Worm (Caenorhabditis elegans) whole organism, early embryonic: ENCODE measurements around the gene T09F5.1.

Experiments
- B0310.2 ChIP-seq: sonication (generic microtip); optimal IDR thresholded peaks from 2 replicates; lab custom pipeline; 2016; ENCODE audit warnings: mild to moderate bottlenecking, missing genetic modification characterization, missing compliant biosample characterization
- F13C5.2 ChIP-seq: sonication (generic microtip); optimal IDR thresholded peaks from 2 replicates; lab custom pipeline; 2017; ENCODE audit warnings: mild to moderate bottlenecking, missing genetic modification characterization, inconsistent platforms, missing compliant biosample characterization
- aly-1 ChIP-seq: sonication (generic microtip); optimal IDR thresholded peaks from 2 replicates; lab custom pipeline; 2016; ENCODE audit warnings: missing genetic modification characterization, missing compliant biosample characterization
- ama-1 ChIP-seq: fragments of 150-350 bp; optimal IDR thresholded peaks from 2 replicates; lab custom pipeline; 2014
- ceh-13 ChIP-seq: fragments of 200-800 bp; sonication (Bioruptor generic); optimal IDR thresholded peaks from 2 replicates; lab custom pipeline; 2018; ENCODE audit warnings: mild to moderate bottlenecking, missing genetic modification characterization, missing compliant biosample characterization
- ceh-36 ChIP-seq: sonication (generic microtip); optimal IDR thresholded peaks from 2 replicates; lab custom pipeline; 2016; ENCODE audit warnings: missing genetic modification characterization, inconsistent platforms, missing compliant biosample characterization
- ets-7 ChIP-seq: sonication (generic microtip); optimal IDR thresholded peaks from 2 replicates; lab custom pipeline; 2016; ENCODE audit warnings: missing genotype, missing genetic modification characterization, missing compliant biosample characterization
- flt-1 ChIP-seq: fragments of 200-800 bp; sonication (Bioruptor generic); IDR thresholded peaks from 2 replicates; pipeline ENCODE4 v1.3.6; 2022; ENCODE audit warnings: missing genetic modification characterization, missing compliant biosample characterization
- hmbx-1 ChIP-seq: sonication (generic microtip); optimal IDR thresholded peaks from 2 replicates; lab custom pipeline; 2016; ENCODE audit warnings: mild to moderate bottlenecking, missing genetic modification characterization, missing compliant biosample characterization
- hmg-4 ChIP-seq: fragments of 200-800 bp; sonication (Bioruptor generic); optimal IDR thresholded peaks from 2 replicates; lab custom pipeline; 2018; ENCODE audit warnings: mild to moderate bottlenecking, missing genetic modification characterization, missing compliant biosample characterization
- hnd-1 ChIP-seq: sonication (generic microtip); optimal IDR thresholded peaks from 2 replicates; lab custom pipeline; 2016; ENCODE audit warnings: missing genetic modification characterization, missing compliant biosample characterization
- pes-1 ChIP-seq: fragments of 200-800 bp; sonication (Bioruptor generic); IDR thresholded peaks from 2 replicates; pipeline ENCODE4 v1.3.6; 2022; ENCODE audit warnings: missing genetic modification reagents, missing genetic modification characterization, missing compliant biosample characterization
- scrt-1 ChIP-seq: fragments of 200-800 bp; sonication (Bioruptor generic); IDR thresholded peaks from 2 replicates; pipeline ENCODE4 v1.3.6; 2022; ENCODE audit warnings: missing genetic modification characterization, missing compliant biosample characterization
- sea-1 ChIP-seq: fragments of 200-800 bp; sonication (Bioruptor generic); conservative IDR thresholded peaks from 2 replicates; pipeline ENCODE4 v1.3.6; 2022; ENCODE audit warnings: missing genetic modification characterization, missing compliant biosample characterization
- tbx-11 ChIP-seq: fragments of 200-800 bp; sonication (Bioruptor generic); IDR thresholded peaks from 2 replicates; pipeline ENCODE4 v1.3.6; 2022; ENCODE audit warnings: missing genetic modification characterization, missing compliant biosample characterization
- tbx-37 ChIP-seq: fragments of 200-800 bp; sonication (Bioruptor generic); conservative IDR thresholded peaks from 2 replicates; pipeline ENCODE4 v1.3.6; 2022; ENCODE audit warnings: missing genetic modification reagents, missing genetic modification characterization, missing compliant biosample characterization
- tra-4 ChIP-seq: sonication (generic microtip); optimal IDR thresholded peaks from 2 replicates; lab custom pipeline; 2017; ENCODE audit warnings: missing genetic modification characterization, missing compliant biosample characterization

The T09F5.1 gene

ce11 chrV:15186259-15186927 lies 37.5 kb downstream of the T09F5.1 start, which contains the start of gene Y75B12B.3:
Gene Y75B12B.3 (minus strand): TSS chrV:15186279.
- no peak for TF ChIP-seq flt-1 (GFP tag; lab: Robert Waterston, UW)
- TF ChIP-seq F13C5.2 (tag; lab: Kevin White, UChicago), result no peak
- TF ChIP-seq pes-1 (GFP tag; lab: Robert Waterston, UW), result no peak
- no peak for TF ChIP-seq ceh-13
- TF ChIP-seq tbx-11 (GFP tag; lab: Robert Waterston, UW), result no peak
- TF ChIP-seq B0310.2 (tag; lab: Kevin White, UChicago), result no peak
- TF ChIP-seq tra-4 (tag; lab: Kevin White, UChicago), result no peak
- no peak for TF ChIP-seq hmg-4
- no peak for TF ChIP-seq ets-7 (tag; lab: Kevin White, UChicago)
- TF ChIP-seq tbx-37 (GFP tag; lab: Robert Waterston, UW), result no peak
- no peak for TF ChIP-seq aly-1 (tag; lab: Kevin White, UChicago)
- no peak for TF ChIP-seq ama-1
- no peak for TF ChIP-seq hmbx-1 (tag; lab: Kevin White, UChicago)
- TF ChIP-seq ceh-36 (tag; lab: Kevin White, UChicago), result no peak
- TF ChIP-seq hnd-1, result no peak
- TF ChIP-seq scrt-1 (GFP tag; lab: Robert Waterston, UW), result no peak
- TF ChIP-seq sea-1 (GFP tag; lab: Robert Waterston, UW), result no peak

- no peak for TF ChIP-seq pes-1 (GFP tag; lab: Robert Waterston, UW)
- no peak for TF ChIP-seq aly-1 (tag; lab: Kevin White, UChicago)
- no peak for TF ChIP-seq tra-4 (tag; lab: Kevin White, UChicago)
- no peak for TF ChIP-seq F13C5.2 (tag; lab: Kevin White, UChicago)
- no peak for TF ChIP-seq sea-1 (GFP tag; lab: Robert Waterston, UW)
- no peak for TF ChIP-seq hmg-4
- TF ChIP-seq B0310.2 (tag; lab: Kevin White, UChicago), result no peak
- TF ChIP-seq ama-1, result no peak
- no peak for TF ChIP-seq ets-7 (tag; lab: Kevin White, UChicago)
- TF ChIP-seq scrt-1 (GFP tag; lab: Robert Waterston, UW), result no peak
- no peak for TF ChIP-seq hmbx-1 (tag; lab: Kevin White, UChicago)
- no peak for TF ChIP-seq tbx-11 (GFP tag; lab: Robert Waterston, UW)
- TF ChIP-seq ceh-36 (tag; lab: Kevin White, UChicago), result no peak
These were observed 38.5 kb downstream of the T09F5.1 start, which contains the start of the genes cyn-7 and bath-36 for ce11 chrV:15187083-15188057. Gene cyn-7 (minus strand): TSS chrV:15187378. Gene bath-36 (plus strand): TSS chrV:15187888.

ce11 chrV:15189567-15189966 lies 40.7 kb downstream of the T09F5.1 start, which contains the start of gene cyn-3:
Gene cyn-3 (plus strand): TSS chrV:15189927.
- TF ChIP-seq hnd-1 (no peak), flt-1 (GFP tag; lab: Robert Waterston, UW) (no peak), tra-4 (tag; lab: Kevin White, UChicago) (no peak), hmg-4 (no peak), B0310.2 (tag; lab: Kevin White, UChicago) (no peak), ceh-36 (tag; lab: Kevin White, UChicago) (no peak), aly-1 (tag; lab: Kevin White, UChicago) (no peak), tbx-11 (GFP tag; lab: Robert Waterston, UW) (no peak), scrt-1 (GFP tag; lab: Robert Waterston, UW) (no peak), hmbx-1 (tag; lab: Kevin White, UChicago) (no peak), F13C5.2 (tag; lab: Kevin White, UChicago) (no peak), sea-1 (GFP tag; lab: Robert Waterston, UW) (no peak), ama-1 (no peak), ets-7 (tag; lab: Kevin White, UChicago) (no peak), tbx-37 (GFP tag; lab: Robert Waterston, UW) (no peak), pes-1 (GFP tag; lab: Robert Waterston, UW) (no peak), ceh-13 (no peak)

ce11 chrV:15190903-15191302 lies 42.0 kb downstream of the T09F5.1 start, which contains the start of gene Y75B12B.11:
Gene Y75B12B.11 (plus strand): TSS chrV:15191296.
- TF ChIP-seq B0310.2 (tag; lab: Kevin White, UChicago), result peak; percentile 92
- TF ChIP-seq tra-4 (tag; lab: Kevin White, UChicago), result peak; percentile 87
- TF ChIP-seq ets-7 (tag; lab: Kevin White, UChicago), result peak; percentile 88
- peak; percentile 94 for TF ChIP-seq sea-1 (GFP tag; lab: Robert Waterston, UW)
- TF ChIP-seq hmg-4, result peak; percentile 97
- peak; percentile 76 for TF ChIP-seq hnd-1
- TF ChIP-seq tbx-37 (GFP tag; lab: Robert Waterston, UW), result peak; percentile 80
- TF ChIP-seq aly-1 (tag; lab: Kevin White, UChicago), result peak; percentile 96
- TF ChIP-seq flt-1 (GFP tag; lab: Robert Waterston, UW), result peak; percentile 91
- TF ChIP-seq pes-1 (GFP tag; lab: Robert Waterston, UW), result peak; percentile 94
- TF ChIP-seq ama-1, result peak; percentile 48
- peak; percentile 85 for TF ChIP-seq ceh-36 (tag; lab: Kevin White, UChicago)
- TF ChIP-seq scrt-1 (GFP tag; lab: Robert Waterston, UW), result peak; percentile 93
- peak; percentile 89 for TF ChIP-seq ceh-13
- peak; percentile 91 for TF ChIP-seq tbx-11 (GFP tag; lab: Robert Waterston, UW)
- TF ChIP-seq F13C5.2 (tag; lab: Kevin White, UChicago), result peak; percentile 97
- peak; percentile 67 for TF ChIP-seq hmbx-1 (tag; lab: Kevin White, UChicago)

- TF ChIP-seq hmbx-1 (tag; lab: Kevin White, UChicago) (no peak), ama-1 (no peak), scrt-1 (GFP tag; lab: Robert Waterston, UW) (no peak), ceh-13 (no peak), ceh-36 (tag; lab: Kevin White, UChicago) (no peak), tra-4 (tag; lab: Kevin White, UChicago) (no peak), tbx-11 (GFP tag; lab: Robert Waterston, UW) (no peak), B0310.2 (tag; lab: Kevin White, UChicago) (no peak), tbx-37 (GFP tag; lab: Robert Waterston, UW) (no peak), hmg-4 (no peak), flt-1 (GFP tag; lab: Robert Waterston, UW) (no peak), pes-1 (GFP tag; lab: Robert Waterston, UW) (no peak), sea-1 (GFP tag; lab: Robert Waterston, UW) (no peak), hnd-1 (no peak), F13C5.2 (tag; lab: Kevin White, UChicago) (no peak), aly-1 (tag; lab: Kevin White, UChicago) (no peak), ets-7 (tag; lab: Kevin White, UChicago) (no peak)
These were observed 43.1 kb downstream of the T09F5.1 start for ce11 chrV:15191971-15192370.
